Worm (Caenorhabditis elegans): Measurements from ENCODE around the gene srd-70.
A peak's percentile ranks its signal among the peaks of the same experiment; 100 is the strongest.

Gene srd-70

ce11 chrV:20424229-20425182 lies 29.4 kb upstream of the srd-70 start (continued):
- TF ChIP-seq grh-1 (GFP tag; IDR thresholded peaks at IDR 0.05) = peak; percentile 48
- TF ChIP-seq unc-62 (GFP tag; optimal IDR thresholded peaks at IDR 0.05) = no peak
- TF ChIP-seq nhr-20 (tag; optimal IDR thresholded peaks at IDR 0.05) = peak; percentile 90
- peak; percentile 68 for TF ChIP-seq tbx-2 (tag; optimal IDR thresholded peaks at IDR 0.05)
- TF ChIP-seq C16A3.4 (tag; optimal IDR thresholded peaks at IDR 0.05) = peak; percentile 31
- peak; percentile 40 for TF ChIP-seq jun-1 (tag; optimal IDR thresholded peaks at IDR 0.05)
- peak; percentile 92 for TF ChIP-seq rnt-1 (tag; optimal IDR thresholded peaks at IDR 0.05)
- no peak for TF ChIP-seq ceh-88 (GFP tag; IDR thresholded peaks at IDR 0.05)
- TF ChIP-seq mdl-1 (tag; optimal IDR thresholded peaks at IDR 0.05) = peak in 1 of 2 experiments; percentile 64
- TF ChIP-seq snpc-4 (tag; optimal IDR thresholded peaks at IDR 0.05) = no peak
- TF ChIP-seq Y116A8C.19 (tag; optimal IDR thresholded peaks at IDR 0.05; ENCODE audit: borderline replicate concordance) = peak; percentile 12
- no peak for TF ChIP-seq pag-3 (tag; optimal IDR thresholded peaks at IDR 0.05; ENCODE audit: borderline replicate concordance, insufficient read depth)
- TF ChIP-seq nhr-28 (tag; optimal IDR thresholded peaks at IDR 0.05) = no peak
- TF ChIP-seq nhr-90 (tag; optimal IDR thresholded peaks at IDR 0.05; ENCODE audit: poor library complexity) = peak; percentile 64
- no peak for TF ChIP-seq mab-9 (GFP tag; IDR thresholded peaks at IDR 0.05)
- peak; percentile 30; the same call in 1 of the 2 replicates for TF ChIP-seq unc-98 (GFP tag; IDR thresholded peaks at IDR 0.05)
- TF ChIP-seq lsy-2 (tag; optimal IDR thresholded peaks at IDR 0.05) = peak; percentile 32 to 69
- peak; percentile 62 for TF ChIP-seq mep-1 (tag; optimal IDR thresholded peaks at IDR 0.05)
- peak; percentile 60 for TF ChIP-seq sox-4 (tag; optimal IDR thresholded peaks at IDR 0.05)
- peak; percentile 88 for TF ChIP-seq lir-3 (tag; optimal IDR thresholded peaks at IDR 0.05; ENCODE audit: poor library complexity)
- TF ChIP-seq hlh-4 (tag; optimal IDR thresholded peaks at IDR 0.05) = no peak
- TF ChIP-seq aha-1 (tag; optimal IDR thresholded peaks at IDR 0.05) = no peak
- TF ChIP-seq pax-3 (tag; optimal IDR thresholded peaks at IDR 0.05) = peak; percentile 43
- TF ChIP-seq pqm-1 (tag; optimal IDR thresholded peaks at IDR 0.05) = no peak
- TF ChIP-seq mef-2 (tag; optimal IDR thresholded peaks at IDR 0.05) = no peak
- no peak for TF ChIP-seq zip-4 (GFP tag; optimal IDR thresholded peaks at IDR 0.05)
- TF ChIP-seq ets-5 (GFP tag; IDR thresholded peaks at IDR 0.05) = no peak
- peak; percentile 84 to 92 (median 86) for TF ChIP-seq dpl-1 (GFP tag; optimal IDR thresholded peaks at IDR 0.05)
- peak; percentile 52 for TF ChIP-seq unc-86 (tag; optimal IDR thresholded peaks at IDR 0.05)
- TF ChIP-seq F16B12.6 (tag; optimal IDR thresholded peaks at IDR 0.05) = peak; percentile 20
- TF ChIP-seq hlh-17 (GFP tag; optimal IDR thresholded peaks at IDR 0.05; ENCODE audit: borderline replicate concordance) = no peak
- TF ChIP-seq lin-13 (GFP tag; optimal IDR thresholded peaks at IDR 0.05) = peak; percentile 51
- peak; percentile 87 for TF ChIP-seq lin-14 (GFP tag; optimal IDR thresholded peaks at IDR 0.05)
- TF ChIP-seq nhr-12 (tag; optimal IDR thresholded peaks at IDR 0.05) = no peak
- no peak for TF ChIP-seq ztf-4 (tag; optimal IDR thresholded peaks at IDR 0.05)
- TF ChIP-seq blmp-1 (tag; optimal IDR thresholded peaks at IDR 0.05) = peak; percentile 64
- TF ChIP-seq elt-2 (tag; optimal IDR thresholded peaks at IDR 0.05) = no peak
- TF ChIP-seq nhr-84 (tag; optimal IDR thresholded peaks at IDR 0.05) = no peak
- TF ChIP-seq isw-1 (GFP tag; IDR thresholded peaks at IDR 0.05) = peak; percentile 50
- peak; percentile 64 for TF ChIP-seq xbp-1 (tag; optimal IDR thresholded peaks at IDR 0.05)
- no peak for TF ChIP-seq unc-30 (tag; optimal IDR thresholded peaks at IDR 0.05)
- peak; percentile 49 for TF ChIP-seq swsn-7 (tag; optimal IDR thresholded peaks at IDR 0.05)
- peak; percentile 24 for TF ChIP-seq lin-15B (tag; optimal IDR thresholded peaks at IDR 0.05)
- TF ChIP-seq ceh-63 (GFP tag; optimal IDR thresholded peaks at IDR 0.05) = no peak
- TF ChIP-seq nhr-19 (GFP tag; conservative IDR thresholded peaks at IDR 0.05) = peak; percentile 57
- TF ChIP-seq nhr-237 (tag; optimal IDR thresholded peaks at IDR 0.05) = no peak
- TF ChIP-seq fkh-8 (tag; optimal IDR thresholded peaks at IDR 0.05) = peak; percentile 66
- TF ChIP-seq egl-13 (tag; optimal IDR thresholded peaks at IDR 0.05) = peak; percentile 58
- TF ChIP-seq ama-1 (optimal IDR thresholded peaks at IDR 0.05) = no peak
- TF ChIP-seq C04F5.9 (tag; optimal IDR thresholded peaks at IDR 0.05) = no peak
- peak; percentile 92 for TF ChIP-seq lin-35 (GFP tag; optimal IDR thresholded peaks at IDR 0.05)
